Worm (Caenorhabditis elegans) whole organism, mixed stage, embryonic: ENCODE data around the gene K02E11.5.

Experiments
- M03D4.4 ChIP-seq: sonication (generic microtip); optimal IDR thresholded peaks from 2 replicates; lab custom pipeline; 2017; ENCODE audit warnings: mild to moderate bottlenecking, missing genetic modification characterization, missing compliant biosample characterization
- bed-3 ChIP-seq: fragments of 200-800 bp; sonication (Bioruptor generic); optimal IDR thresholded peaks from 3 replicates; lab custom pipeline; 2018; ENCODE audit warnings: mild to moderate bottlenecking, missing genetic modification characterization, moderate library complexity, missing compliant biosample characterization
- blmp-1 ChIP-seq: fragments of 150-350 bp; optimal IDR thresholded peaks from 2 replicates; lab custom pipeline; 2014; ENCODE audit warnings: missing biosample characterization, missing genetic modification characterization
- ceh-39 ChIP-seq: fragments of 150-350 bp; optimal IDR thresholded peaks from 2 replicates; lab custom pipeline; 2014; ENCODE audit warnings: missing biosample characterization, missing genetic modification characterization
- ceh-43 ChIP-seq: fragments of 200-800 bp; sonication (Bioruptor generic); optimal IDR thresholded peaks from 2 replicates; lab custom pipeline; 2018; ENCODE audit warnings: mild to moderate bottlenecking, missing genetic modification characterization, moderate library complexity, missing compliant biosample characterization
- ceh-83 ChIP-seq: fragments of 200-800 bp; sonication (Bioruptor generic); optimal IDR thresholded peaks from 2 replicates; lab custom pipeline; 2018; ENCODE audit warnings: mild to moderate bottlenecking, missing genetic modification characterization, missing compliant biosample characterization
- ces-1 ChIP-seq: fragments of 150-350 bp; optimal IDR thresholded peaks from 2 replicates; lab custom pipeline; 2014; ENCODE audit warnings: missing biosample characterization, missing genetic modification reagents, missing genetic modification characterization
- drap-1 ChIP-seq: fragments of 200-800 bp; sonication (Bioruptor generic); optimal IDR thresholded peaks from 3 replicates; lab custom pipeline; 2018; ENCODE audit warnings: mild to moderate bottlenecking, missing genetic modification characterization, missing compliant biosample characterization
- elt-1 ChIP-seq: sonication (generic microtip); optimal IDR thresholded peaks from 2 replicates; lab custom pipeline; 2017; ENCODE audit warnings: missing genetic modification characterization, mild to moderate bottlenecking, missing compliant biosample characterization, antibody characterized with exemption, moderate library complexity, borderline replicate concordance; ENCODE audit not compliant: insufficient read depth
- elt-3 ChIP-seq: fragments of 150-350 bp; optimal IDR thresholded peaks from 2 replicates; lab custom pipeline; 2014; ENCODE audit warnings: missing biosample characterization, missing genetic modification characterization
- flh-1 ChIP-seq: fragments of 200-800 bp; sonication (Bioruptor generic); optimal IDR thresholded peaks from 2 replicates; lab custom pipeline; 2018; ENCODE audit warnings: mild to moderate bottlenecking, missing genetic modification characterization, moderate library complexity, missing compliant biosample characterization
- ham-2 ChIP-seq: fragments of 200-800 bp; sonication (Bioruptor generic); optimal IDR thresholded peaks from 2 replicates; lab custom pipeline; 2018; ENCODE audit warnings: mild to moderate bottlenecking, missing genetic modification characterization, missing compliant biosample characterization
- hlh-1 ChIP-seq: fragments of 150-350 bp; optimal IDR thresholded peaks from 2 replicates; lab custom pipeline; 2014; ENCODE audit warnings: missing biosample characterization, missing genetic modification reagents, missing genetic modification characterization
- lin-13 ChIP-seq: fragments of 150-350 bp; optimal IDR thresholded peaks from 2 replicates; lab custom pipeline; 2014; ENCODE audit warnings: missing biosample characterization, missing genetic modification characterization
- lin-32 ChIP-seq: fragments of 200-800 bp; sonication (Bioruptor generic); optimal IDR thresholded peaks from 2 replicates; lab custom pipeline; 2018; ENCODE audit warnings: mild to moderate bottlenecking, missing genetic modification characterization, missing compliant biosample characterization
- lsy-2 ChIP-seq: fragments of 150-350 bp; optimal IDR thresholded peaks from 2 replicates; lab custom pipeline; 2014; ENCODE audit warnings: missing biosample characterization, missing genetic modification characterization
- mab-5 ChIP-seq: fragments of 150-350 bp; optimal IDR thresholded peaks from 2 replicates; lab custom pipeline; 2014; ENCODE audit warnings: missing biosample characterization, missing genetic modification characterization
- mep-1 ChIP-seq: fragments of 150-350 bp; optimal IDR thresholded peaks from 2 replicates; lab custom pipeline; 2017; ENCODE audit warnings: missing biosample characterization, missing genetic modification reagents, missing genetic modification characterization, inconsistent platforms
- mls-2 ChIP-seq: sonication (generic microtip); optimal IDR thresholded peaks from 2 replicates; lab custom pipeline; 2016; ENCODE audit warnings: mild to moderate bottlenecking, missing genetic modification characterization, moderate library complexity, missing compliant biosample characterization
- nhr-12 ChIP-seq: fragments of 150-350 bp; optimal IDR thresholded peaks from 2 replicates; lab custom pipeline; 2014; ENCODE audit warnings: missing biosample characterization, missing genetic modification characterization
- nhr-2 ChIP-seq: fragments of 150-350 bp; optimal IDR thresholded peaks from 2 replicates; lab custom pipeline; 2014; ENCODE audit warnings: missing biosample characterization, missing genetic modification characterization
- nhr-237 ChIP-seq: fragments of 150-350 bp; optimal IDR thresholded peaks from 2 replicates; lab custom pipeline; 2014; ENCODE audit warnings: missing biosample characterization, missing genetic modification characterization
- nhr-28 ChIP-seq: fragments of 150-350 bp; optimal IDR thresholded peaks from 2 replicates; lab custom pipeline; 2014; ENCODE audit warnings: missing biosample characterization, missing genetic modification characterization
- nhr-76 ChIP-seq: sonication (generic microtip); optimal IDR thresholded peaks from 2 replicates; lab custom pipeline; 2017; ENCODE audit warnings: missing biosample characterization, missing genetic modification characterization
- pha-4 ChIP-seq: fragments of 150-350 bp; optimal IDR thresholded peaks from 2 replicates; lab custom pipeline; 2018; ENCODE audit warnings: missing biosample characterization, missing genetic modification reagents, missing genetic modification characterization
- sem-2 ChIP-seq: fragments of 200-800 bp; sonication (Bioruptor generic); optimal IDR thresholded peaks from 2 replicates; lab custom pipeline; 2018; ENCODE audit warnings: mild to moderate bottlenecking, missing genetic modification characterization, missing compliant biosample characterization
- snpc-4 ChIP-seq: fragments of 150-350 bp; optimal IDR thresholded peaks from 2 replicates; lab custom pipeline; 2014; ENCODE audit warnings: missing biosample characterization, missing genetic modification characterization
- sptf-1 ChIP-seq: sonication (generic microtip); optimal IDR thresholded peaks from 2 replicates; lab custom pipeline; 2017; ENCODE audit warnings: mild to moderate bottlenecking, missing genetic modification characterization, moderate library complexity, missing compliant biosample characterization
- tbx-8 ChIP-seq: fragments of 200-800 bp; sonication (Bioruptor generic); optimal IDR thresholded peaks from 2 replicates; lab custom pipeline; 2018; ENCODE audit warnings: mild to moderate bottlenecking, missing genetic modification characterization, moderate library complexity, missing compliant biosample characterization
- unc-39 ChIP-seq: fragments of 150-350 bp; optimal IDR thresholded peaks from 2 replicates; lab custom pipeline; 2014; ENCODE audit warnings: missing biosample characterization, missing genetic modification characterization
- unc-62 ChIP-seq: fragments of 150-350 bp; optimal IDR thresholded peaks from 2 replicates; lab custom pipeline; 2014; ENCODE audit warnings: missing biosample characterization, missing genetic modification reagents, missing genetic modification characterization
- ztf-11 ChIP-seq: fragments of 150-350 bp; optimal IDR thresholded peaks from 2 replicates; lab custom pipeline; 2014; ENCODE audit warnings: missing biosample characterization, missing genetic modification characterization

Gene K02E11.5

ce11 chrV:14260831-14261230 lies 8.7 kb downstream of the K02E11.5 start, which contains the start of gene F40G12.2:
Gene F40G12.2, minus strand, starts transcription at chrV:14260931.
- TF ChIP-seq drap-1 (GFP tag; lab: Kevin White, UChicago): no peak
- TF ChIP-seq nhr-12 (tag; lab: Kevin White, UChicago): no peak
- TF ChIP-seq flh-1: no peak
- TF ChIP-seq sptf-1 (tag; lab: Kevin White, UChicago): no peak
- TF ChIP-seq nhr-28: no peak
- no peak for TF ChIP-seq lin-13
- TF ChIP-seq ceh-39 (tag; lab: Kevin White, UChicago): no peak
- no peak for TF ChIP-seq tbx-8 (GFP tag; lab: Kevin White, UChicago)
- no peak for TF ChIP-seq ztf-11 (tag; lab: Kevin White, UChicago)
- no peak for TF ChIP-seq lin-32 (GFP tag; lab: Kevin White, UChicago)
- TF ChIP-seq nhr-76 (tag; lab: Kevin White, UChicago): no peak
- no peak for TF ChIP-seq ceh-83 (GFP tag; lab: Kevin White, UChicago)
- TF ChIP-seq, all 35 proteins: peak for 0

- TF ChIP-seq unc-62 (GFP tag; lab: Kevin White, UChicago) (no peak), nhr-12 (tag; lab: Kevin White, UChicago) (no peak), lsy-2 (tag; lab: Kevin White, UChicago) (no peak), lin-13 (no peak), M03D4.4 (no peak), ceh-43 (GFP tag; lab: Kevin White, UChicago) (no peak), drap-1 (GFP tag; lab: Kevin White, UChicago) (no peak), nhr-237 (tag; lab: Kevin White, UChicago) (no peak), hlh-1 (tag; lab: Kevin White, UChicago) (no peak), tbx-8 (GFP tag; lab: Kevin White, UChicago) (no peak), mls-2 (tag; lab: Kevin White, UChicago) (no peak), bed-3 (GFP tag; lab: Kevin White, UChicago) (no peak)
Measured at ce11 chrV:14267326-14267942, 15.3 kb downstream of the K02E11.5 start.

- TF ChIP-seq nhr-2 (no peak), lin-13 (no peak), ces-1 (GFP tag; lab: Kevin White, UChicago) (no peak), elt-1 (tag; lab: Kevin White, UChicago) (no peak), blmp-1 (tag; lab: Kevin White, UChicago) (no peak), ceh-39 (tag; lab: Kevin White, UChicago) (no peak), unc-39 (tag; lab: Kevin White, UChicago) (no peak), M03D4.4 (no peak), mab-5 (no peak), hlh-1 (tag; lab: Kevin White, UChicago) (no peak), pha-4 (tag; lab: Kevin White, UChicago) (no peak), elt-3 (tag; lab: Kevin White, UChicago) (no peak), bed-3 (GFP tag; lab: Kevin White, UChicago) (no peak), unc-62 (GFP tag; lab: Kevin White, UChicago) (no peak), sem-2 (GFP tag; lab: Kevin White, UChicago) (no peak), lsy-2 (tag; lab: Kevin White, UChicago) (no peak), sptf-1 (tag; lab: Kevin White, UChicago) (no peak), lin-32 (GFP tag; lab: Kevin White, UChicago) (no peak)
Measured at ce11 chrV:14268616-14269015, 16.5 kb downstream of the K02E11.5 start, which contains the start of gene F40G12.4. Gene F40G12.4, minus strand, starts transcription at chrV:14268716.

ce11 chrV:14270729-14271128 lies 18.6 kb downstream of the K02E11.5 start, which contains the start of gene F40G12.5:
Gene F40G12.5, minus strand, starts transcription at chrV:14270829.
- TF ChIP-seq bed-3 (GFP tag; lab: Kevin White, UChicago): no peak
- no peak for TF ChIP-seq elt-1 (tag; lab: Kevin White, UChicago)
- TF ChIP-seq lin-32 (GFP tag; lab: Kevin White, UChicago): no peak
- TF ChIP-seq tbx-8 (GFP tag; lab: Kevin White, UChicago): no peak
- no peak for TF ChIP-seq ceh-83 (GFP tag; lab: Kevin White, UChicago)
- TF ChIP-seq mls-2 (tag; lab: Kevin White, UChicago): no peak
- TF ChIP-seq ztf-11 (tag; lab: Kevin White, UChicago): no peak
- no peak for TF ChIP-seq elt-3 (tag; lab: Kevin White, UChicago)
- no peak for TF ChIP-seq mep-1 (tag; lab: Kevin White, UChicago)
- no peak for TF ChIP-seq nhr-2
- TF ChIP-seq ces-1 (GFP tag; lab: Kevin White, UChicago): no peak
- no peak for TF ChIP-seq lsy-2 (tag; lab: Kevin White, UChicago)
- no peak for TF ChIP-seq nhr-12 (tag; lab: Kevin White, UChicago)
- TF ChIP-seq mab-5: no peak
- TF ChIP-seq ham-2 (GFP tag; lab: Kevin White, UChicago): no peak
- no peak for TF ChIP-seq unc-62 (GFP tag; lab: Kevin White, UChicago)
- TF ChIP-seq M03D4.4: no peak
- no peak for TF ChIP-seq snpc-4 (tag; lab: Kevin White, UChicago)
- no peak for TF ChIP-seq flh-1
- no peak for TF ChIP-seq pha-4 (tag; lab: Kevin White, UChicago)
